Fruit fly (Drosophila melanogaster) whole organism, embryonic: Measurements from ENCODE around the gene east.

ENCODE experiments used
- ATbp ChIP-seq: fragments of 200-800 bp; sonication (Bioruptor generic); optimal IDR thresholded peaks from 2 replicates; lab custom pipeline; 2017; ENCODE audit warnings: missing biosample characterization, mild to moderate bottlenecking, missing genetic modification characterization, missing genetic modification reagents
- Abd-B ChIP-seq: fragments of 200-800 bp; sonication (Bioruptor generic); optimal IDR thresholded peaks from 2 replicates; lab custom pipeline; 2018; ENCODE audit warnings: missing biosample characterization, mild to moderate bottlenecking, missing genetic modification characterization, moderate library complexity
- CG10321 ChIP-seq: fragments of 200-800 bp; sonication (Bioruptor generic); IDR thresholded peaks from 2 replicates; pipeline ENCODE4 v1.3.6; 2022; ENCODE audit warnings: missing biosample characterization, missing genetic modification characterization
- CG12219 ChIP-seq: fragments of 200-800 bp; sonication (Bioruptor generic); optimal IDR thresholded peaks from 3 replicates; lab custom pipeline; 2018; ENCODE audit warnings: missing biosample characterization, mild to moderate bottlenecking, missing genetic modification characterization
- CG12299 ChIP-seq: fragments of 200-800 bp; sonication (Bioruptor generic); optimal IDR thresholded peaks from 2 replicates; lab custom pipeline; 2018; ENCODE audit warnings: missing biosample characterization, mild to moderate bottlenecking, missing genetic modification characterization
- CG12769 ChIP-seq: fragments of 200-800 bp; sonication (Bioruptor generic); optimal IDR thresholded peaks from 2 replicates; lab custom pipeline; 2019; ENCODE audit warnings: missing biosample characterization, mild to moderate bottlenecking, missing genetic modification characterization, moderate library complexity
- CG13775 ChIP-seq: fragments of 200-800 bp; sonication (Bioruptor generic); optimal IDR thresholded peaks from 3 replicates; lab custom pipeline; 2017; ENCODE audit warnings: missing biosample characterization, mild to moderate bottlenecking, missing genetic modification characterization
- CG14710 ChIP-seq: fragments of 200-800 bp; sonication (Bioruptor generic); optimal IDR thresholded peaks from 3 replicates; lab custom pipeline; 2019; ENCODE audit warnings: missing biosample characterization, mild to moderate bottlenecking, missing genetic modification characterization, moderate library complexity
- CG1603 ChIP-seq: fragments of 200-800 bp; sonication (Bioruptor generic); optimal IDR thresholded peaks from 2 replicates; lab custom pipeline; 2019; ENCODE audit warnings: missing biosample characterization, mild to moderate bottlenecking, missing genetic modification characterization, moderate library complexity
- CG2120 ChIP-seq: fragments of 200-800 bp; sonication (Bioruptor generic); optimal IDR thresholded peaks from 3 replicates; lab custom pipeline; 2016; ENCODE audit warnings: missing biosample characterization, missing genetic modification characterization
- CG32767 ChIP-seq: fragments of 200-800 bp; sonication (Bioruptor generic); IDR thresholded peaks from 2 replicates; pipeline ENCODE4 v1.3.6; 2022; ENCODE audit warnings: missing biosample characterization, missing genetic modification characterization
- CG3726 ChIP-seq: fragments of 200-800 bp; sonication (Bioruptor generic); IDR thresholded peaks from 3 replicates; pipeline ENCODE4, ENCODE4 v1.3.6; 2022; ENCODE audit warnings: missing biosample characterization, missing genetic modification characterization
- CG4730 ChIP-seq: fragments of 200-800 bp; sonication (Bioruptor generic); IDR thresholded peaks from 2 replicates; pipeline ENCODE4 v1.3.6; 2022; ENCODE audit warnings: missing biosample characterization, missing genetic modification characterization
- CG7271 ChIP-seq: fragments of 200-800 bp; sonication (Bioruptor generic); optimal IDR thresholded peaks from 2 replicates; lab custom pipeline; 2018; ENCODE audit warnings: missing biosample characterization, mild to moderate bottlenecking, missing genetic modification characterization, moderate library complexity
- Drgx ChIP-seq: fragments of 200-800 bp; sonication (Bioruptor generic); IDR thresholded peaks from 2 replicates; pipeline ENCODE4 v1.3.6; 2022; ENCODE audit warnings: missing biosample characterization, missing genetic modification characterization
- Fer1 ChIP-seq: fragments of 200-800 bp; sonication (Bioruptor generic); optimal IDR thresholded peaks from 2 replicates; lab custom pipeline; 2017; ENCODE audit warnings: missing biosample characterization, mild to moderate bottlenecking, missing genetic modification characterization
- H15 ChIP-seq: fragments of 200-800 bp; sonication (Bioruptor generic); IDR thresholded peaks from 3 replicates; pipeline ENCODE4 v1.3.6; 2022; ENCODE audit warnings: missing biosample characterization, missing genetic modification characterization
- Hey ChIP-seq: fragments of 200-800 bp; sonication (Bioruptor generic); optimal IDR thresholded peaks from 3 replicates; lab custom pipeline; 2018; ENCODE audit warnings: missing biosample characterization, mild to moderate bottlenecking, missing genetic modification characterization
- Hr51 ChIP-seq, 2 experiments: fragments of 200-800 bp; sonication (Bioruptor generic); optimal IDR thresholded peaks; 2 replicates in 1 of 2; 3 replicates in 1 of 2; lab custom pipeline; 2016 to 2018; ENCODE audit warnings: missing biosample characterization in 2 of 2, missing genetic modification characterization in 2 of 2, mild to moderate bottlenecking in 1 of 2, moderate library complexity in 1 of 2
- Sox100B ChIP-seq: fragments of 200-800 bp; sonication (Bioruptor generic); optimal IDR thresholded peaks from 3 replicates; lab custom pipeline; 2018; ENCODE audit warnings: missing biosample characterization, mild to moderate bottlenecking, missing genetic modification characterization
- YL-1 ChIP-seq: fragments of 200-800 bp; sonication (Bioruptor generic); optimal IDR thresholded peaks from 3 replicates; lab custom pipeline; 2017; ENCODE audit warnings: missing biosample characterization, mild to moderate bottlenecking, missing genetic modification characterization
- bbx ChIP-seq: fragments of 200-800 bp; sonication (Bioruptor generic); IDR thresholded peaks from 2 replicates; pipeline ENCODE4 v1.3.6; 2022; ENCODE audit warnings: missing biosample characterization, missing genetic modification characterization; ENCODE audit not compliant: partially characterized antibody
- bsh ChIP-seq, 2 experiments: fragments of 200-800 bp; sonication (Bioruptor generic); optimal IDR thresholded peaks; 2 replicates each; lab custom pipeline; 2017 to 2018; ENCODE audit warnings: mild to moderate bottlenecking in 2 of 2, missing biosample characterization in 2 of 2, missing genetic modification characterization in 2 of 2, moderate library complexity in 1 of 2
- ci ChIP-seq: fragments of 200-800 bp; sonication (Bioruptor generic); IDR thresholded peaks from 3 replicates; pipeline ENCODE4 v1.3.6; 2022; ENCODE audit warnings: missing biosample characterization, missing genetic modification characterization
- crol ChIP-seq: fragments of 200-800 bp; sonication (Bioruptor generic); IDR thresholded peaks from 2 replicates; pipeline ENCODE4 v1.3.6; 2022; ENCODE audit warnings: missing biosample characterization, missing genetic modification characterization
- dati ChIP-seq: fragments of 200-800 bp; sonication (Bioruptor generic); IDR thresholded peaks from 2 replicates; pipeline ENCODE4 v1.3.6; 2022; ENCODE audit warnings: missing biosample characterization, missing genetic modification characterization
- fd64A ChIP-seq: fragments of 200-800 bp; sonication (Bioruptor generic); optimal IDR thresholded peaks from 3 replicates; lab custom pipeline; 2018; ENCODE audit warnings: missing biosample characterization, mild to moderate bottlenecking, missing genetic modification characterization
- grau ChIP-seq: fragments of 200-800 bp; optimal IDR thresholded peaks from 3 replicates; lab custom pipeline; 2019; ENCODE audit warnings: missing biosample characterization, mild to moderate bottlenecking, missing genetic modification characterization, moderate library complexity
- jigr1 ChIP-seq: fragments of 200-800 bp; sonication (Bioruptor generic); IDR thresholded peaks from 3 replicates; pipeline ENCODE4 v1.3.6; 2022; ENCODE audit warnings: missing biosample characterization, missing genetic modification characterization
- mirr ChIP-seq: fragments of 200-800 bp; sonication (Bioruptor generic); optimal IDR thresholded peaks from 3 replicates; lab custom pipeline; 2018; ENCODE audit warnings: missing biosample characterization, mild to moderate bottlenecking, missing genetic modification characterization
- nau ChIP-seq: fragments of 200-800 bp; sonication (Bioruptor generic); optimal IDR thresholded peaks from 3 replicates; lab custom pipeline; 2017; ENCODE audit warnings: missing biosample characterization, mild to moderate bottlenecking, missing genetic modification characterization, missing genetic modification reagents
- pb ChIP-seq: fragments of 200-800 bp; sonication (Bioruptor generic); optimal IDR thresholded peaks from 3 replicates; lab custom pipeline; 2016; ENCODE audit warnings: missing biosample characterization, missing genetic modification characterization
- prd ChIP-seq, 3 experiments: fragments of >200 bp in 2 of 3; fragments of 200-800 bp in 1 of 3; sonication (Bioruptor generic) in 1 of 3; optimal IDR thresholded peaks in 2 of 3; IDR thresholded peaks in 1 of 3; 2 replicates in 2 of 3; 3 replicates in 1 of 3; pipeline versions ENCODE4 v1.3.6 to Lab custom; 2017 to 2022; ENCODE audit warnings: missing biosample characterization in 1 of 3, missing genetic modification characterization in 1 of 3
- pros ChIP-seq: fragments of 200-800 bp; sonication (Bioruptor generic); optimal IDR thresholded peaks from 3 replicates; lab custom pipeline; 2019; ENCODE audit warnings: missing biosample characterization, mild to moderate bottlenecking, missing genetic modification characterization, moderate library complexity
- salm ChIP-seq: fragments of 200-800 bp; sonication (Bioruptor generic); optimal IDR thresholded peaks from 2 replicates; lab custom pipeline; 2018; ENCODE audit warnings: missing biosample characterization, mild to moderate bottlenecking, missing genetic modification characterization
- sens ChIP-seq: fragments of 200-800 bp; sonication (Bioruptor generic); peaks from one replicate; lab custom pipeline; 2016; ENCODE audit warnings: missing biosample characterization, missing genetic modification characterization
- slbo ChIP-seq: fragments of 200-800 bp; sonication (Bioruptor generic); IDR thresholded peaks from 2 replicates; pipeline ENCODE4 v1.3.6; 2022; ENCODE audit warnings: missing biosample characterization, missing genetic modification characterization
- sr ChIP-seq: fragments of 200-800 bp; sonication (Bioruptor generic); IDR thresholded peaks from 3 replicates; pipeline ENCODE4 v1.3.6; 2022; ENCODE audit warnings: missing biosample characterization, missing genetic modification characterization
- tna ChIP-seq: fragments of 200-800 bp; sonication (Bioruptor generic); IDR thresholded peaks from 2 replicates; pipeline ENCODE4 v1.3.6; 2022; ENCODE audit warnings: missing biosample characterization, missing genetic modification characterization; ENCODE audit not compliant: partially characterized antibody
- tx ChIP-seq: fragments of 200-800 bp; sonication (Bioruptor generic); optimal IDR thresholded peaks from 2 replicates; lab custom pipeline; 2016; ENCODE audit warnings: missing biosample characterization, missing genetic modification characterization
- wek ChIP-seq: fragments of 200-800 bp; sonication (Bioruptor generic); optimal IDR thresholded peaks from 3 replicates; lab custom pipeline; 2018; ENCODE audit warnings: missing biosample characterization, mild to moderate bottlenecking, missing genetic modification characterization, moderate library complexity
- zf30C ChIP-seq: fragments of 200-800 bp; sonication (Bioruptor generic); optimal IDR thresholded peaks from 3 replicates; lab custom pipeline; 2018; ENCODE audit warnings: missing biosample characterization, mild to moderate bottlenecking, missing genetic modification characterization

east gene

dm6 chrX:1984175-1984973 is 26.3 kb upstream of the east start (continued):
- TF ChIP-seq CG13775 (GFP tag; lab: Kevin White, UChicago) (peak; percentile 43), bbx (no peak), slbo (GFP tag; lab: Robert Waterston, UW) (peak; percentile 70), Abd-B (GFP tag; lab: Kevin White, UChicago) (peak; percentile 84), CG3726 (0 out of 3 replicates have a peak, but pooled peaks have one; percentile 65)
- TF ChIP-seq, all 482 proteins: peak for 340

- TF ChIP-seq sr (peak; percentile 91), crol (peak; percentile 66), CG12769 (tag; lab: Kevin White, UChicago) (peak; percentile 10), dati (no peak), H15 (no peak), grau (tag; lab: Kevin White, UChicago) (no peak), nau (peak; percentile 37)
Measured at dm6 chrX:1985516-1985915, 25.1 kb upstream of the east start.

- TF ChIP-seq CG32767 (GFP tag; lab: Robert Waterston, UW) (no peak), CG2120 (GFP tag; lab: Kevin White, UChicago) (no peak), CG12299 (tag; lab: Kevin White, UChicago) (no peak), pros (GFP tag; lab: Kevin White, UChicago) (no peak), ATbp (GFP tag; lab: Kevin White, UChicago) (peak; percentile 36), salm (tag; lab: Kevin White, UChicago) (no peak), tx (no peak), CG7271 (no peak), bsh (GFP tag; optimal IDR thresholded peaks at IDR 0.05; lab: Kevin White, UChicago) (peak; percentile 22 to 32), zf30C (no peak), CG12219 (no peak), CG14710 (tag; lab: Kevin White, UChicago) (no peak), mirr (GFP tag; lab: Kevin White, UChicago) (no peak), CG1603 (tag; lab: Kevin White, UChicago) (peak; percentile 29), prd (optimal IDR thresholded peaks at IDR 0.05; lab: Kevin White, UChicago) (no peak), prd (GFP tag; IDR thresholded peaks at IDR 0.05; lab: Robert Waterston, UW) (peak; percentile 33; the same call in 1 of the 3 replicates), pb (GFP tag; lab: Kevin White, UChicago) (no peak), ci (GFP tag; lab: Robert Waterston, UW) (peak; percentile 63; the same call in 1 of the 3 replicates), jigr1 (GFP tag; lab: Robert Waterston, UW) (no peak), CG4730 (GFP tag; lab: Robert Waterston, UW) (no peak), wek (GFP tag; lab: Kevin White, UChicago) (no peak), Sox100B (no peak), tna (GFP tag; lab: Robert Waterston, UW) (no peak), YL-1 (GFP tag; lab: Kevin White, UChicago) (no peak), Fer1 (GFP tag; lab: Kevin White, UChicago) (no peak), fd64A (GFP tag; lab: Kevin White, UChicago) (no peak), sens (GFP tag; lab: Kevin White, UChicago) (peak; percentile 28), Hey (no peak), Hr51 (GFP tag; optimal IDR thresholded peaks at IDR 0.05; lab: Kevin White, UChicago) (no peak), Drgx (peak; percentile 92), CG10321 (no peak)
Measured at dm6 chrX:1988673-1989072, 22.0 kb upstream of the east start.
